Fruit fly (Drosophila melanogaster) Kc167 (cell line): ENCODE results near the gene Ccdc39.

Source experiments
- Myc ChIP-seq: fragments of >200 bp; optimal IDR thresholded peaks from 2 replicates; lab custom pipeline; 2017; ENCODE audit warnings: missing external identifiers
- Sin3A ChIP-seq: fragments of >200 bp; optimal IDR thresholded peaks from 2 replicates; lab custom pipeline; 2018; ENCODE audit warnings: missing external identifiers
- h ChIP-seq: fragments of >200 bp; optimal IDR thresholded peaks from 3 replicates; lab custom pipeline; 2018; ENCODE audit warnings: missing external identifiers
- psq ChIP-seq: fragments of >200 bp; optimal IDR thresholded peaks from 2 replicates; lab custom pipeline; 2017; ENCODE audit warnings: missing external identifiers
- ttk ChIP-seq: sonication (Bioruptor generic); optimal IDR thresholded peaks from 2 replicates; lab custom pipeline; 2017; ENCODE audit warnings: missing external identifiers

dm6 chr3R:4813172-4813716, 28.7 kb upstream of the Ccdc39 start:
- TF ChIP-seq psq (lab: Kevin White, UChicago): no peak
- TF ChIP-seq h: no peak
- TF ChIP-seq Myc (lab: Kevin White, UChicago): no peak
- no peak for TF ChIP-seq ttk (lab: Kevin White, UChicago)
- TF ChIP-seq Sin3A (lab: Kevin White, UChicago): no peak
